Worm (Caenorhabditis elegans): ENCODE measurements around the gene F33G12.3.

The F33G12.3 gene

ce11 chrII:5020513-5021081 is 13.2 kb downstream of the F33G12.3 start:
- TF ChIP-seq nhr-80 (tag; optimal IDR thresholded peaks at IDR 0.05) = peak; percentile 12
- no peak for TF ChIP-seq unc-130 (GFP tag; optimal IDR thresholded peaks at IDR 0.05)
- TF ChIP-seq egl-18 (GFP tag; IDR thresholded peaks at IDR 0.05) = no peak
- no peak for TF ChIP-seq ceh-58 (GFP tag; IDR thresholded peaks at IDR 0.05)
- no peak for TF ChIP-seq hsf-1 (GFP tag; IDR thresholded peaks at IDR 0.05)
- no peak for TF ChIP-seq tbx-9 (tag; optimal IDR thresholded peaks at IDR 0.05; ENCODE audit: borderline replicate concordance)
- no peak for TF ChIP-seq sea-2 (GFP tag; IDR thresholded peaks at IDR 0.05)
- TF ChIP-seq ztf-28 (GFP tag; IDR thresholded peaks at IDR 0.05) = no peak
- TF ChIP-seq B0261.1 (tag; optimal IDR thresholded peaks at IDR 0.05) = no peak
- 0 out of 2 replicates have a peak, but pooled peaks have one; percentile 23 for TF ChIP-seq let-526 (GFP tag; IDR thresholded peaks at IDR 0.05)

ce11 chrII:5019389-5020108 is 14.3 kb downstream of the F33G12.3 start:
- TF ChIP-seq nhr-80 (tag; optimal IDR thresholded peaks at IDR 0.05) (peak; percentile 90), attf-5 (GFP tag; optimal IDR thresholded peaks at IDR 0.05) (peak; percentile 38), madf-10 (tag; optimal IDR thresholded peaks at IDR 0.05) (peak; percentile 17), lsy-27 (tag; optimal IDR thresholded peaks at IDR 0.05; ENCODE audit: borderline replicate concordance, insufficient read depth) (no peak), lin-40 (tag; optimal IDR thresholded peaks at IDR 0.05) (peak; percentile 44), dox-1 (GFP tag; IDR thresholded peaks at IDR 0.05) (peak; percentile 60), atf-7 (tag; optimal IDR thresholded peaks at IDR 0.05) (peak; percentile 18), ZK185.1 (tag; optimal IDR thresholded peaks at IDR 0.05; ENCODE audit: poor library complexity, severe bottlenecking) (peak; percentile 18), ztf-22 (GFP tag; optimal IDR thresholded peaks at IDR 0.05) (no peak), cebp-1 (GFP tag; IDR thresholded peaks at IDR 0.05) (no peak), cebp-1 (tag; optimal IDR thresholded peaks at IDR 0.05) (peak; percentile 36), die-1 (tag; optimal IDR thresholded peaks at IDR 0.05) (no peak), F39B2.1 (GFP tag; IDR thresholded peaks at IDR 0.05) (no peak), ztf-26 (tag; optimal IDR thresholded peaks at IDR 0.05) (peak; percentile 39), tbp1 (GFP tag; optimal IDR thresholded peaks at IDR 0.05) (peak; percentile 13), F37B4.10 (GFP tag; IDR thresholded peaks at IDR 0.05) (no peak), somi-1 (GFP tag; optimal IDR thresholded peaks at IDR 0.05) (peak; percentile 10)

ce11 chrII:5018578-5018977 is 15.3 kb downstream of the F33G12.3 start:
- TF ChIP-seq rec-8 (tag; optimal IDR thresholded peaks at IDR 0.05) (no peak), K12H6.12 (tag; optimal IDR thresholded peaks at IDR 0.05) (no peak), ceh-27 (GFP tag; optimal IDR thresholded peaks at IDR 0.05) (no peak), efl-1 (GFP tag; optimal IDR thresholded peaks at IDR 0.05) (no peak), aptf-2 (GFP tag; conservative IDR thresholded peaks at IDR 0.05) (no peak), lin-54 (GFP tag; optimal IDR thresholded peaks at IDR 0.05) (no peak), ztf-25 (GFP tag; IDR thresholded peaks at IDR 0.05) (no peak), egl-18 (GFP tag; IDR thresholded peaks at IDR 0.05) (no peak), ama-1 (optimal IDR thresholded peaks at IDR 0.05) (no peak), ama-1 (GFP tag; optimal IDR thresholded peaks at IDR 0.05) (no peak), sea-2 (GFP tag; IDR thresholded peaks at IDR 0.05) (no peak), unc-130 (GFP tag; optimal IDR thresholded peaks at IDR 0.05) (no peak), F57A8.1 (GFP tag; optimal IDR thresholded peaks at IDR 0.05) (no peak), gei-17 (GFP tag; optimal IDR thresholded peaks at IDR 0.05) (no peak), F33H1.4 (GFP tag; IDR thresholded peaks at IDR 0.05) (no peak), dpl-1 (GFP tag; optimal IDR thresholded peaks at IDR 0.05) (no peak)
